Fruit fly (Drosophila melanogaster) whole organism, embryonic: ENCODE data around the gene RpS8.

Experiments used
- Abd-B ChIP-seq: fragments of 200-800 bp; sonication (Bioruptor generic); optimal IDR thresholded peaks from 2 replicates; lab custom pipeline; 2018; ENCODE audit warnings: missing biosample characterization, mild to moderate bottlenecking, missing genetic modification characterization, moderate library complexity
- Adf1 ChIP-seq: fragments of 200-800 bp; sonication (Bioruptor generic); IDR thresholded peaks from 2 replicates; pipeline ENCODE4 v1.3.6; 2022; ENCODE audit warnings: missing biosample characterization, missing genetic modification characterization
- Atf3 ChIP-seq: fragments of 200-800 bp; sonication (Bioruptor generic); optimal IDR thresholded peaks from 3 replicates; lab custom pipeline; 2016; ENCODE audit warnings: missing biosample characterization, missing genetic modification characterization
- B-H1 ChIP-seq: fragments of 200-800 bp; sonication (Bioruptor generic); IDR thresholded peaks from 3 replicates; pipeline ENCODE4 v1.3.6; 2022; ENCODE audit warnings: missing biosample characterization, missing genetic modification characterization
- CG10267 ChIP-seq: fragments of 200-800 bp; sonication (Bioruptor generic); optimal IDR thresholded peaks from 2 replicates; lab custom pipeline; 2018; ENCODE audit warnings: missing biosample characterization, mild to moderate bottlenecking, missing genetic modification characterization, moderate library complexity
- CG10979 ChIP-seq: fragments of 200-800 bp; sonication (Bioruptor generic); optimal IDR thresholded peaks from 2 replicates; lab custom pipeline; 2018; ENCODE audit warnings: missing biosample characterization, mild to moderate bottlenecking, missing genetic modification characterization, moderate library complexity
- CG11560 ChIP-seq: fragments of 200-800 bp; sonication (Bioruptor generic); IDR thresholded peaks from 3 replicates; pipeline ENCODE4 v1.3.6; 2022; ENCODE audit warnings: missing biosample characterization, missing genetic modification characterization
- CG12071 ChIP-seq: fragments of 200-800 bp; sonication (Bioruptor generic); optimal IDR thresholded peaks from 3 replicates; lab custom pipeline; 2018; ENCODE audit warnings: missing biosample characterization, mild to moderate bottlenecking, missing genetic modification characterization
- CG12659 ChIP-seq: fragments of 200-800 bp; sonication (Bioruptor generic); optimal IDR thresholded peaks from 3 replicates; lab custom pipeline; 2017; ENCODE audit warnings: mild to moderate bottlenecking, missing biosample characterization, missing genetic modification reagents, missing genetic modification characterization
- CG12942 ChIP-seq: fragments of 200-800 bp; sonication (Bioruptor generic); optimal IDR thresholded peaks from 3 replicates; lab custom pipeline; 2016; ENCODE audit warnings: missing biosample characterization, missing genetic modification characterization
- CG1603 ChIP-seq: fragments of 200-800 bp; sonication (Bioruptor generic); optimal IDR thresholded peaks from 2 replicates; lab custom pipeline; 2019; ENCODE audit warnings: missing biosample characterization, mild to moderate bottlenecking, missing genetic modification characterization, moderate library complexity
- CG16815 ChIP-seq: fragments of 200-800 bp; sonication (Bioruptor generic); optimal IDR thresholded peaks from 3 replicates; lab custom pipeline; 2017; ENCODE audit warnings: missing biosample characterization, mild to moderate bottlenecking, missing genetic modification characterization
- CG18476 ChIP-seq: fragments of 200-800 bp; sonication (Bioruptor generic); optimal IDR thresholded peaks from 2 replicates; lab custom pipeline; 2016; ENCODE audit warnings: missing biosample characterization, mild to moderate bottlenecking, missing genetic modification characterization
- CG2116 ChIP-seq: fragments of 200-800 bp; sonication (Bioruptor generic); optimal IDR thresholded peaks from 3 replicates; lab custom pipeline; 2018; ENCODE audit warnings: missing biosample characterization, mild to moderate bottlenecking, missing genetic modification characterization
- CG2889 ChIP-seq: fragments of 200-800 bp; sonication (Bioruptor generic); IDR thresholded peaks from 3 replicates; pipeline ENCODE4 v1.3.6; 2022; ENCODE audit warnings: missing biosample characterization, missing genetic modification characterization
- CG33557 ChIP-seq: fragments of 200-800 bp; sonication (Bioruptor generic); optimal IDR thresholded peaks from 2 replicates; lab custom pipeline; 2019; ENCODE audit warnings: missing biosample characterization, mild to moderate bottlenecking, missing genetic modification characterization, moderate library complexity
- CG34224 ChIP-seq: fragments of 200-800 bp; sonication (Bioruptor generic); IDR thresholded peaks from 3 replicates; pipeline ENCODE4 v1.3.6; 2022; ENCODE audit warnings: missing biosample characterization, missing genetic modification characterization; ENCODE audit not compliant: partially characterized antibody
- CG4617 ChIP-seq: fragments of 200-800 bp; sonication (Bioruptor generic); optimal IDR thresholded peaks from 3 replicates; lab custom pipeline; 2016; ENCODE audit warnings: missing biosample characterization, missing genetic modification characterization, borderline replicate concordance
- CG7745 ChIP-seq: fragments of 200-800 bp; sonication (Bioruptor generic); optimal IDR thresholded peaks from 2 replicates; lab custom pipeline; 2018; ENCODE audit warnings: missing biosample characterization, mild to moderate bottlenecking, missing genetic modification characterization, moderate library complexity
- CG7928 ChIP-seq: fragments of 200-800 bp; sonication (Bioruptor generic); optimal IDR thresholded peaks from 2 replicates; lab custom pipeline; 2017; ENCODE audit warnings: missing biosample characterization, mild to moderate bottlenecking, missing genetic modification characterization
- CG8765 ChIP-seq: fragments of 200-800 bp; sonication (Bioruptor generic); IDR thresholded peaks from 2 replicates; pipeline ENCODE4 v1.3.6; 2022; ENCODE audit warnings: missing biosample characterization, missing genetic modification characterization
- CG9797 ChIP-seq: fragments of 200-800 bp; sonication (Bioruptor generic); optimal IDR thresholded peaks from 3 replicates; lab custom pipeline; 2018; ENCODE audit warnings: missing biosample characterization, mild to moderate bottlenecking, missing genetic modification characterization
- CkIIα-i1 ChIP-seq: fragments of 200-800 bp; sonication (Bioruptor generic); IDR thresholded peaks from 2 replicates; pipeline ENCODE4 v1.3.6; 2022; ENCODE audit warnings: missing biosample characterization, missing genetic modification characterization
- CrebB ChIP-seq: fragments of 200-800 bp; sonication (Bioruptor generic); optimal IDR thresholded peaks from 3 replicates; lab custom pipeline; 2018; ENCODE audit warnings: missing biosample characterization, mild to moderate bottlenecking, missing genetic modification characterization
- Dad ChIP-seq: fragments of 200-800 bp; sonication (Bioruptor generic); optimal IDR thresholded peaks from 3 replicates; lab custom pipeline; 2016; ENCODE audit warnings: missing biosample characterization, missing genetic modification characterization
- Dp ChIP-seq: fragments of 200-800 bp; sonication (Bioruptor generic); optimal IDR thresholded peaks from 2 replicates; lab custom pipeline; 2018; ENCODE audit warnings: missing biosample characterization, mild to moderate bottlenecking, missing genetic modification characterization, moderate library complexity
- Dref ChIP-seq: fragments of 200-800 bp; sonication (Bioruptor generic); IDR thresholded peaks from 2 replicates; pipeline ENCODE4 v1.3.6; 2022; ENCODE audit warnings: missing biosample characterization, missing genetic modification characterization
- E2f2 ChIP-seq: fragments of 200-800 bp; sonication (Bioruptor generic); IDR thresholded peaks from 2 replicates; pipeline ENCODE4 v1.3.6; 2022; ENCODE audit warnings: missing biosample characterization, missing genetic modification characterization
- MESR4 ChIP-seq: fragments of 200-800 bp; sonication (Bioruptor generic); optimal IDR thresholded peaks from 2 replicates; lab custom pipeline; 2018; ENCODE audit warnings: missing biosample characterization, mild to moderate bottlenecking, missing genetic modification characterization, moderate library complexity
- Med ChIP-seq: fragments of 200-800 bp; sonication (Bioruptor generic); peaks from one replicate; lab custom pipeline; 2016; ENCODE audit warnings: missing biosample characterization, missing genetic modification characterization, mild to moderate bottlenecking, inconsistent platforms, moderate library complexity
- Pdp1 ChIP-seq, 2 experiments: fragments of 200-800 bp; sonication (Bioruptor generic); optimal IDR thresholded peaks; 3 replicates each; lab custom pipeline; 2016; ENCODE audit warnings: missing biosample characterization in 2 of 2, missing genetic modification characterization in 2 of 2, mild to moderate bottlenecking in 1 of 2, moderate library complexity in 1 of 2
- Rfx ChIP-seq: fragments of 200-800 bp; sonication (Bioruptor generic); IDR thresholded peaks from 2 replicates; pipeline ENCODE4 v1.3.6; 2022; ENCODE audit warnings: missing biosample characterization, missing genetic modification characterization
- Sin3A ChIP-seq: fragments of >200 bp; optimal IDR thresholded peaks from 2 replicates; lab custom pipeline; 2018
- Sox100B ChIP-seq: fragments of 200-800 bp; sonication (Bioruptor generic); optimal IDR thresholded peaks from 3 replicates; lab custom pipeline; 2018; ENCODE audit warnings: missing biosample characterization, mild to moderate bottlenecking, missing genetic modification characterization
- Sry-δ ChIP-seq: fragments of 200-800 bp; sonication (Bioruptor generic); optimal IDR thresholded peaks from 2 replicates; lab custom pipeline; 2016; ENCODE audit warnings: missing biosample characterization, missing genetic modification characterization
- Tbp ChIP-seq: fragments of >200 bp; optimal IDR thresholded peaks from 2 replicates; lab custom pipeline; 2018; ENCODE audit warnings: missing biosample characterization, missing genetic modification characterization
- ara ChIP-seq: fragments of 200-800 bp; sonication (Bioruptor generic); IDR thresholded peaks from 2 replicates; pipeline ENCODE4 v1.3.6; 2022; ENCODE audit warnings: missing biosample characterization, missing genetic modification characterization
- caup ChIP-seq: fragments of 200-800 bp; sonication (Bioruptor generic); optimal IDR thresholded peaks from 3 replicates; lab custom pipeline; 2017; ENCODE audit warnings: missing biosample characterization, mild to moderate bottlenecking, missing genetic modification characterization, moderate library complexity; ENCODE audit not compliant: severe bottlenecking
- cg ChIP-seq: fragments of 200-800 bp; sonication (Bioruptor generic); optimal IDR thresholded peaks from 3 replicates; lab custom pipeline; 2019; ENCODE audit warnings: missing biosample characterization, mild to moderate bottlenecking, missing genetic modification characterization, moderate library complexity
- corto ChIP-seq: fragments of 200-800 bp; sonication (Bioruptor generic); optimal IDR thresholded peaks from 2 replicates; lab custom pipeline; 2016; ENCODE audit warnings: missing biosample characterization, mild to moderate bottlenecking, missing genetic modification characterization, moderate library complexity
- crc ChIP-seq: fragments of 200-800 bp; sonication (Bioruptor generic); optimal IDR thresholded peaks from 2 replicates; lab custom pipeline; 2016; ENCODE audit warnings: missing biosample characterization, missing genetic modification characterization
- disco-r ChIP-seq: fragments of 200-800 bp; sonication (Bioruptor generic); optimal IDR thresholded peaks from 2 replicates; lab custom pipeline; 2016; ENCODE audit warnings: missing biosample characterization, missing genetic modification characterization
- gfzf ChIP-seq: fragments of 200-800 bp; sonication (Bioruptor generic); optimal IDR thresholded peaks from 2 replicates; lab custom pipeline; 2016; ENCODE audit warnings: missing biosample characterization, mild to moderate bottlenecking, missing genetic modification characterization, moderate library complexity
- grau ChIP-seq: fragments of 200-800 bp; optimal IDR thresholded peaks from 3 replicates; lab custom pipeline; 2019; ENCODE audit warnings: missing biosample characterization, mild to moderate bottlenecking, missing genetic modification characterization, moderate library complexity
- hbn ChIP-seq: fragments of 200-800 bp; sonication (Bioruptor generic); IDR thresholded peaks from 2 replicates; pipeline ENCODE4 v1.3.6; 2022; ENCODE audit warnings: missing biosample characterization, missing genetic modification characterization; ENCODE audit not compliant: partially characterized antibody
- jumu ChIP-seq: fragments of 200-800 bp; sonication (Bioruptor generic); optimal IDR thresholded peaks from 3 replicates; lab custom pipeline; 2016; ENCODE audit warnings: missing biosample characterization, missing genetic modification characterization
- kah ChIP-seq: fragments of 200-800 bp; sonication (Bioruptor generic); optimal IDR thresholded peaks from 2 replicates; lab custom pipeline; 2018; ENCODE audit warnings: missing biosample characterization, mild to moderate bottlenecking, missing genetic modification characterization
- nmo ChIP-seq: fragments of 200-800 bp; sonication (Bioruptor generic); optimal IDR thresholded peaks from 2 replicates; lab custom pipeline; 2018; ENCODE audit warnings: missing biosample characterization, mild to moderate bottlenecking, missing genetic modification characterization, moderate library complexity
- pnt ChIP-seq: fragments of 200-800 bp; sonication (Bioruptor generic); optimal IDR thresholded peaks from 3 replicates; lab custom pipeline; 2016; ENCODE audit warnings: missing biosample characterization, missing genetic modification characterization
- row ChIP-seq: fragments of 200-800 bp; sonication (Bioruptor generic); IDR thresholded peaks from 3 replicates; pipeline ENCODE4 v1.3.6; 2022; ENCODE audit warnings: missing biosample characterization, missing genetic modification characterization
- stwl ChIP-seq: fragments of 200-800 bp; sonication (Bioruptor generic); optimal IDR thresholded peaks from 3 replicates; lab custom pipeline; 2018; ENCODE audit warnings: missing biosample characterization, mild to moderate bottlenecking, missing genetic modification characterization, moderate library complexity

RpS8 gene

dm6 chr3R:29858806-29859205 lies 2.6 kb upstream of the RpS8 start, which contains the start of gene CG7824 (continued):
- TF ChIP-seq CG10979 (tag; lab: Kevin White, UChicago) (no peak), CG2116 (peak; percentile 40), Adf1 (GFP tag; lab: Robert Waterston, UW) (no peak), stwl (peak; percentile 22), nmo (GFP tag; lab: Kevin White, UChicago) (no peak), CG18476 (GFP tag; lab: Kevin White, UChicago) (no peak), CG33557 (GFP tag; lab: Kevin White, UChicago) (no peak), pnt (no peak), CG11560 (tag; lab: Robert Waterston, UW) (no peak), CG16815 (GFP tag; lab: Kevin White, UChicago) (no peak), CG9797 (GFP tag; lab: Kevin White, UChicago) (peak; percentile 57), cg (GFP tag; lab: Kevin White, UChicago) (no peak), jumu (GFP tag; lab: Kevin White, UChicago) (no peak), crc (GFP tag; lab: Kevin White, UChicago) (no peak), row (GFP tag; lab: Robert Waterston, UW) (0 out of 3 replicates have a peak, but pooled peaks have one; percentile 20), CG4617 (GFP tag; lab: Kevin White, UChicago) (peak; percentile 67), CG12071 (no peak), Rfx (GFP tag; lab: Robert Waterston, UW) (0 out of 2 replicates have a peak, but pooled peaks have one; percentile 8), Atf3 (GFP tag; lab: Kevin White, UChicago) (no peak), corto (GFP tag; lab: Kevin White, UChicago) (no peak), ara (GFP tag; lab: Robert Waterston, UW) (0 out of 2 replicates have a peak, but pooled peaks have one; percentile 30), hbn (GFP tag; lab: Robert Waterston, UW) (no peak), MESR4 (GFP tag; lab: Kevin White, UChicago) (peak; percentile 45), caup (GFP tag; lab: Kevin White, UChicago) (no peak), Dp (GFP tag; lab: Kevin White, UChicago) (peak; percentile 81), E2f2 (peak; percentile 88), CG7745 (tag; lab: Kevin White, UChicago) (no peak), CG2889 (GFP tag; lab: Robert Waterston, UW) (no peak), CG1603 (tag; lab: Kevin White, UChicago) (peak; percentile 72), Sox100B (no peak), grau (tag; lab: Kevin White, UChicago) (no peak), Pdp1 (GFP tag; optimal IDR thresholded peaks at IDR 0.05; lab: Kevin White, UChicago) (no peak), CG12942 (GFP tag; lab: Kevin White, UChicago) (no peak), disco-r (no peak), CkIIα-i1 (no peak), CG8765 (GFP tag; lab: Robert Waterston, UW) (no peak), CrebB (tag; lab: Kevin White, UChicago) (no peak), Abd-B (peak; percentile 14), Tbp (GFP tag; lab: Kevin White, UChicago) (no peak), Dad (GFP tag; lab: Kevin White, UChicago) (no peak), CG10267 (tag; lab: Kevin White, UChicago) (no peak), CG7928 (GFP tag; lab: Kevin White, UChicago) (peak; percentile 54), CG12659 (GFP tag; lab: Kevin White, UChicago) (peak; percentile 36), B-H1 (GFP tag; lab: Robert Waterston, UW) (no peak), Dref (GFP tag; lab: Robert Waterston, UW) (peak; percentile 51), gfzf (GFP tag; lab: Kevin White, UChicago) (peak; percentile 91), Sry-δ (peak; percentile 31), kah (GFP tag; lab: Kevin White, UChicago) (no peak), CG34224 (no peak), Sin3A (lab: Kevin White, UChicago) (peak; percentile 40), Med (GFP tag; lab: Kevin White, UChicago) (peak; percentile 11)
